Fruit fly (Drosophila melanogaster) whole organism, embryonic: ENCODE data around the gene CG17562.

Source experiments
- B-H2 ChIP-seq: fragments of 200-800 bp; sonication (Bioruptor generic); optimal IDR thresholded peaks from 2 replicates; lab custom pipeline; 2018; ENCODE audit warnings: missing biosample characterization, mild to moderate bottlenecking, missing genetic modification characterization
- Bteb2 ChIP-seq: fragments of 200-800 bp; sonication (Bioruptor generic); optimal IDR thresholded peaks from 2 replicates; lab custom pipeline; 2016; ENCODE audit warnings: missing biosample characterization, missing genetic modification characterization
- CG13123 ChIP-seq: fragments of 200-800 bp; sonication (Bioruptor generic); optimal IDR thresholded peaks from 2 replicates; lab custom pipeline; 2016; ENCODE audit warnings: missing biosample characterization, missing genetic modification characterization
- CG13894 ChIP-seq: fragments of 200-800 bp; sonication (Bioruptor generic); optimal IDR thresholded peaks from 3 replicates; lab custom pipeline; 2018; ENCODE audit warnings: missing biosample characterization, mild to moderate bottlenecking, missing genetic modification characterization, moderate library complexity
- CG1529 ChIP-seq: fragments of 200-800 bp; sonication (Bioruptor generic); optimal IDR thresholded peaks from 3 replicates; lab custom pipeline; 2018; ENCODE audit warnings: missing biosample characterization, missing genetic modification characterization
- CG1602 ChIP-seq: fragments of 200-800 bp; sonication (Bioruptor generic); optimal IDR thresholded peaks from 3 replicates; lab custom pipeline; 2016; ENCODE audit warnings: missing biosample characterization, missing genetic modification characterization
- CG16779 ChIP-seq: fragments of 200-800 bp; sonication (Bioruptor generic); IDR thresholded peaks from 2 replicates; pipeline ENCODE4 v1.3.6; 2022; ENCODE audit warnings: missing biosample characterization, missing genetic modification characterization
- CG16815 ChIP-seq: fragments of 200-800 bp; sonication (Bioruptor generic); optimal IDR thresholded peaks from 3 replicates; lab custom pipeline; 2017; ENCODE audit warnings: missing biosample characterization, mild to moderate bottlenecking, missing genetic modification characterization
- CG17328 ChIP-seq: fragments of 200-800 bp; sonication (Bioruptor generic); IDR thresholded peaks from 2 replicates; pipeline ENCODE4 v1.3.6; 2022; ENCODE audit warnings: missing biosample characterization, missing genetic modification characterization
- CG17612 ChIP-seq: fragments of 200-800 bp; sonication (Bioruptor generic); IDR thresholded peaks from 2 replicates; pipeline ENCODE4 v1.3.6; 2022; ENCODE audit warnings: missing biosample characterization, missing genetic modification characterization
- CG18011 ChIP-seq: fragments of 200-800 bp; sonication (Bioruptor generic); optimal IDR thresholded peaks from 2 replicates; lab custom pipeline; 2017; ENCODE audit warnings: missing biosample characterization, missing genetic modification characterization, mild to moderate bottlenecking, moderate library complexity, missing genotype
- CG2889 ChIP-seq: fragments of 200-800 bp; sonication (Bioruptor generic); IDR thresholded peaks from 3 replicates; pipeline ENCODE4 v1.3.6; 2022; ENCODE audit warnings: missing biosample characterization, missing genetic modification characterization
- CG30020 ChIP-seq: fragments of 200-800 bp; optimal IDR thresholded peaks from 2 replicates; lab custom pipeline; 2019; ENCODE audit warnings: missing biosample characterization, mild to moderate bottlenecking, missing genetic modification characterization, moderate library complexity
- CG30431 ChIP-seq: fragments of 200-800 bp; sonication (Bioruptor generic); optimal IDR thresholded peaks from 2 replicates; lab custom pipeline; 2017; ENCODE audit warnings: missing biosample characterization, missing genetic modification characterization
- CG32767 ChIP-seq: fragments of 200-800 bp; sonication (Bioruptor generic); IDR thresholded peaks from 2 replicates; pipeline ENCODE4 v1.3.6; 2022; ENCODE audit warnings: missing biosample characterization, missing genetic modification characterization
- CG34376 ChIP-seq: fragments of 200-800 bp; sonication (Bioruptor generic); optimal IDR thresholded peaks from 2 replicates; lab custom pipeline; 2018; ENCODE audit warnings: missing biosample characterization, mild to moderate bottlenecking, missing genetic modification characterization
- CG3847 ChIP-seq: fragments of 200-800 bp; sonication (Bioruptor generic); IDR thresholded peaks from 2 replicates; pipeline ENCODE4 v1.3.6; 2022; ENCODE audit warnings: missing biosample characterization, missing genetic modification characterization
- CG6689 ChIP-seq: fragments of 200-800 bp; sonication (Bioruptor generic); IDR thresholded peaks from 2 replicates; pipeline ENCODE4 v1.3.6; 2022; ENCODE audit warnings: missing biosample characterization, missing genetic modification characterization
- CG6813 ChIP-seq: fragments of 200-800 bp; sonication (Bioruptor generic); optimal IDR thresholded peaks from 2 replicates; lab custom pipeline; 2017; ENCODE audit warnings: missing biosample characterization, missing genetic modification characterization, mild to moderate bottlenecking, moderate library complexity, missing genetic modification reagents
- CG7357 ChIP-seq: fragments of 200-800 bp; sonication (Bioruptor generic); IDR thresholded peaks from 3 replicates; pipeline ENCODE4 v1.3.6; 2022; ENCODE audit warnings: missing biosample characterization, missing genetic modification characterization
- CG7987 ChIP-seq: fragments of 200-800 bp; sonication (Bioruptor generic); optimal IDR thresholded peaks from 2 replicates; lab custom pipeline; 2018; ENCODE audit warnings: missing biosample characterization, mild to moderate bottlenecking, missing genetic modification characterization, moderate library complexity
- CG8281 ChIP-seq: fragments of 200-800 bp; sonication (Bioruptor generic); optimal IDR thresholded peaks from 2 replicates; lab custom pipeline; 2018; ENCODE audit warnings: missing biosample characterization, mild to moderate bottlenecking, missing genetic modification characterization, moderate library complexity
- CG8290 ChIP-seq, 3 experiments: fragments of 200-800 bp; sonication (Bioruptor generic); optimal IDR thresholded peaks; 2 replicates each; lab custom pipeline; 2016 to 2019; ENCODE audit warnings: missing biosample characterization in 3 of 3, missing genetic modification characterization in 3 of 3, mild to moderate bottlenecking in 2 of 3, moderate library complexity in 1 of 3
- CG8924 ChIP-seq: fragments of 200-800 bp; optimal IDR thresholded peaks from 3 replicates; lab custom pipeline; 2019; ENCODE audit warnings: missing biosample characterization, mild to moderate bottlenecking, missing genetic modification characterization, moderate library complexity
- CG8944 ChIP-seq: fragments of 200-800 bp; sonication (Bioruptor generic); optimal IDR thresholded peaks from 3 replicates; lab custom pipeline; 2016; ENCODE audit warnings: missing biosample characterization, missing genetic modification characterization
- CG9797 ChIP-seq: fragments of 200-800 bp; sonication (Bioruptor generic); optimal IDR thresholded peaks from 3 replicates; lab custom pipeline; 2018; ENCODE audit warnings: missing biosample characterization, mild to moderate bottlenecking, missing genetic modification characterization
- CTCF ChIP-seq: fragments of 200-800 bp; sonication (Bioruptor generic); optimal IDR thresholded peaks from 2 replicates; lab custom pipeline; 2017; ENCODE audit warnings: missing biosample characterization, mild to moderate bottlenecking, missing genetic modification characterization, moderate library complexity
- CoRest ChIP-seq: fragments of 200-800 bp; sonication (Bioruptor generic); optimal IDR thresholded peaks from 3 replicates; lab custom pipeline; 2018; ENCODE audit warnings: missing biosample characterization, mild to moderate bottlenecking, missing genetic modification characterization, moderate library complexity
- Drgx ChIP-seq: fragments of 200-800 bp; sonication (Bioruptor generic); IDR thresholded peaks from 2 replicates; pipeline ENCODE4 v1.3.6; 2022; ENCODE audit warnings: missing biosample characterization, missing genetic modification characterization
- E2f2 ChIP-seq: fragments of 200-800 bp; sonication (Bioruptor generic); IDR thresholded peaks from 2 replicates; pipeline ENCODE4 v1.3.6; 2022; ENCODE audit warnings: missing biosample characterization, missing genetic modification characterization
- Gug ChIP-seq: fragments of 200-800 bp; sonication (Bioruptor generic); IDR thresholded peaks from 4 replicates; pipeline ENCODE4 v1.3.6; 2022; ENCODE audit warnings: missing biosample characterization, missing genetic modification characterization
- HLHmδ ChIP-seq: fragments of 200-800 bp; sonication (Bioruptor generic); optimal IDR thresholded peaks from 2 replicates; lab custom pipeline; 2018; ENCODE audit warnings: missing biosample characterization, mild to moderate bottlenecking, missing genetic modification characterization, moderate library complexity
- HmgD ChIP-seq: fragments of 200-800 bp; sonication (Bioruptor generic); optimal IDR thresholded peaks from 3 replicates; lab custom pipeline; 2016; ENCODE audit warnings: missing biosample characterization, missing genetic modification characterization
- Mes4 ChIP-seq: fragments of 200-800 bp; sonication (Bioruptor generic); optimal IDR thresholded peaks from 2 replicates; lab custom pipeline; 2016; ENCODE audit warnings: missing biosample characterization, missing genetic modification characterization
- Oaz ChIP-seq: fragments of 200-800 bp; sonication (Bioruptor generic); IDR thresholded peaks from 2 replicates; pipeline ENCODE4 v1.3.6; 2022; ENCODE audit warnings: missing biosample characterization, missing genetic modification characterization
- Pdp1 ChIP-seq, 2 experiments: fragments of 200-800 bp; sonication (Bioruptor generic); optimal IDR thresholded peaks; 3 replicates each; lab custom pipeline; 2016; ENCODE audit warnings: missing biosample characterization in 2 of 2, missing genetic modification characterization in 2 of 2, mild to moderate bottlenecking in 1 of 2, moderate library complexity in 1 of 2
- Poxn ChIP-seq: fragments of 200-800 bp; sonication (Bioruptor generic); IDR thresholded peaks from 2 replicates; pipeline ENCODE4 v1.3.6; 2022; ENCODE audit warnings: missing biosample characterization, missing genetic modification characterization
- Ravus ChIP-seq: fragments of 200-800 bp; sonication (Bioruptor generic); IDR thresholded peaks from 2 replicates; pipeline ENCODE4 v1.3.6; 2022; ENCODE audit warnings: missing biosample characterization, missing genetic modification characterization
- abd-A ChIP-seq: fragments of 200-800 bp; sonication (Bioruptor generic); optimal IDR thresholded peaks from 3 replicates; lab custom pipeline; 2019; ENCODE audit warnings: missing biosample characterization, mild to moderate bottlenecking, missing genetic modification characterization, moderate library complexity
- ase ChIP-seq: fragments of 200-800 bp; sonication (Bioruptor generic); IDR thresholded peaks from 3 replicates; pipeline ENCODE4 v1.3.6; 2022; ENCODE audit warnings: missing biosample characterization, missing genetic modification characterization
- ash1 ChIP-seq: fragments of 200-800 bp; sonication (Bioruptor generic); optimal IDR thresholded peaks from 2 replicates; lab custom pipeline; 2018; ENCODE audit warnings: missing biosample characterization, mild to moderate bottlenecking, missing genetic modification characterization
- crol ChIP-seq: fragments of 200-800 bp; sonication (Bioruptor generic); IDR thresholded peaks from 2 replicates; pipeline ENCODE4 v1.3.6; 2022; ENCODE audit warnings: missing biosample characterization, missing genetic modification characterization
- eve ChIP-seq, 2 experiments: fragments of >200 bp; optimal IDR thresholded peaks; 2 replicates each; lab custom pipeline; 2017; ENCODE audit warnings: missing biosample characterization in 2 of 2, missing genetic modification characterization in 2 of 2
- exex ChIP-seq: fragments of 200-800 bp; sonication (Bioruptor generic); optimal IDR thresholded peaks from 4 replicates; lab custom pipeline; 2018; ENCODE audit warnings: missing biosample characterization, mild to moderate bottlenecking, missing genetic modification characterization, moderate library complexity
- fd3F ChIP-seq: fragments of 200-800 bp; sonication (Bioruptor generic); optimal IDR thresholded peaks from 2 replicates; lab custom pipeline; 2018; ENCODE audit warnings: missing biosample characterization, mild to moderate bottlenecking, missing genetic modification characterization, moderate library complexity
- gro ChIP-seq: fragments of 200-800 bp; sonication (Bioruptor generic); optimal IDR thresholded peaks from 2 replicates; lab custom pipeline; 2016; ENCODE audit warnings: missing biosample characterization, missing genetic modification characterization
- mam ChIP-seq: fragments of 200-800 bp; sonication (Bioruptor generic); optimal IDR thresholded peaks from 3 replicates; lab custom pipeline; 2016; ENCODE audit warnings: missing biosample characterization, missing genetic modification characterization
- odd ChIP-seq: fragments of 200-800 bp; sonication (Bioruptor generic); optimal IDR thresholded peaks from 2 replicates; lab custom pipeline; 2017; ENCODE audit warnings: missing biosample characterization, mild to moderate bottlenecking, missing genetic modification characterization
- pb ChIP-seq: fragments of 200-800 bp; sonication (Bioruptor generic); optimal IDR thresholded peaks from 3 replicates; lab custom pipeline; 2016; ENCODE audit warnings: missing biosample characterization, missing genetic modification characterization
- ranshi ChIP-seq: fragments of 200-800 bp; sonication (Bioruptor generic); IDR thresholded peaks from 2 replicates; pipeline ENCODE4 v1.3.6; 2022; ENCODE audit warnings: missing biosample characterization, missing genetic modification characterization
- sna ChIP-seq: fragments of 200-800 bp; sonication (Bioruptor generic); IDR thresholded peaks from 2 replicates; pipeline ENCODE4 v1.3.6; 2022; ENCODE audit warnings: missing biosample characterization, missing genetic modification characterization; ENCODE audit not compliant: partially characterized antibody
- tup ChIP-seq: fragments of 200-800 bp; sonication (Bioruptor generic); optimal IDR thresholded peaks from 2 replicates; lab custom pipeline; 2016; ENCODE audit warnings: missing biosample characterization, mild to moderate bottlenecking, missing genetic modification characterization, moderate library complexity
- wdn ChIP-seq: fragments of 200-800 bp; sonication (Bioruptor generic); IDR thresholded peaks from 2 replicates; pipeline ENCODE4 v1.3.6; 2022; ENCODE audit warnings: missing biosample characterization, missing genetic modification characterization

CG17562 gene

dm6 chr3R:16640005-16640408 is 24.9 kb downstream of the CG17562 start, which contains the start of gene nonA-l (continued):
- no peak for TF ChIP-seq eve (GFP tag; optimal IDR thresholded peaks at IDR 0.05; lab: Kevin White, UChicago)
- no peak for TF ChIP-seq Ravus (GFP tag; lab: Robert Waterston, UW)
- TF ChIP-seq mam (GFP tag; lab: Kevin White, UChicago): no peak
- no peak for TF ChIP-seq wdn (GFP tag; lab: Robert Waterston, UW)
- TF ChIP-seq CG9797: peak; percentile 61
- TF ChIP-seq sna: no peak; the same call in none of the 2 replicates
- peak; percentile 96 for TF ChIP-seq E2f2 (GFP tag; lab: Robert Waterston, UW)
- TF ChIP-seq Mes4 (GFP tag; lab: Kevin White, UChicago): no peak
- no peak for TF ChIP-seq CG17328 (GFP tag; lab: Robert Waterston, UW)
- TF ChIP-seq fd3F (GFP tag; lab: Kevin White, UChicago): no peak
- TF ChIP-seq CG1529: no peak
- TF ChIP-seq abd-A: no peak
- TF ChIP-seq ase (GFP tag; lab: Robert Waterston, UW): no peak
- TF ChIP-seq Bteb2 (GFP tag; lab: Kevin White, UChicago): no peak
- no peak for TF ChIP-seq CG16779 (GFP tag; lab: Robert Waterston, UW)
- TF ChIP-seq gro (GFP tag; lab: Kevin White, UChicago): no peak
- TF ChIP-seq CG3847 (GFP tag; lab: Robert Waterston, UW): no peak
- no peak for TF ChIP-seq HmgD
- no peak for TF ChIP-seq pb
- TF ChIP-seq CG8281 (tag; lab: Kevin White, UChicago): no peak
- TF ChIP-seq Drgx (GFP tag; lab: Robert Waterston, UW): no peak
- no peak for TF ChIP-seq CG8944
- TF ChIP-seq CG2889 (GFP tag; lab: Robert Waterston, UW): no peak
- TF ChIP-seq CG13123 (GFP tag; lab: Kevin White, UChicago): no peak
- no peak for TF ChIP-seq CG1602 (GFP tag; lab: Kevin White, UChicago)
- no peak for TF ChIP-seq CG6813 (GFP tag; lab: Kevin White, UChicago)
- no peak for TF ChIP-seq CG30431 (GFP tag; lab: Kevin White, UChicago)
- TF ChIP-seq CG8290 (GFP tag; optimal IDR thresholded peaks at IDR 0.05; lab: Kevin White, UChicago): no peak
- TF ChIP-seq CG8290 (tag; optimal IDR thresholded peaks at IDR 0.05; lab: Kevin White, UChicago): no peak
- TF ChIP-seq CG16815 (GFP tag; lab: Kevin White, UChicago): no peak
- no peak for TF ChIP-seq HLHmδ (GFP tag; lab: Kevin White, UChicago)
- no peak for TF ChIP-seq Gug
- no peak for TF ChIP-seq ash1 (GFP tag; lab: Kevin White, UChicago)
- TF ChIP-seq CG6689 (GFP tag; lab: Robert Waterston, UW): no peak
- no peak for TF ChIP-seq CG7987 (GFP tag; lab: Kevin White, UChicago)
- peak; percentile 36 for TF ChIP-seq CG30020 (tag; lab: Kevin White, UChicago)
- no peak for TF ChIP-seq Oaz (GFP tag; lab: Robert Waterston, UW)
- TF ChIP-seq CG18011 (GFP tag; lab: Kevin White, UChicago): no peak
- no peak for TF ChIP-seq ranshi (GFP tag; lab: Robert Waterston, UW)
- no peak for TF ChIP-seq Poxn (GFP tag; lab: Robert Waterston, UW)
- TF ChIP-seq odd (GFP tag; lab: Kevin White, UChicago): no peak
- no peak for TF ChIP-seq crol
- TF ChIP-seq CG34376 (GFP tag; lab: Kevin White, UChicago): no peak
- no peak for TF ChIP-seq Pdp1 (GFP tag; optimal IDR thresholded peaks at IDR 0.05; lab: Kevin White, UChicago)
- no peak for TF ChIP-seq CG13894 (tag; lab: Kevin White, UChicago)
- TF ChIP-seq CG8924 (tag; lab: Kevin White, UChicago): no peak
- TF ChIP-seq CTCF: peak; percentile 51
- TF ChIP-seq CG17612: no peak
- no peak for TF ChIP-seq tup (GFP tag; lab: Kevin White, UChicago)
- no peak for TF ChIP-seq CG32767 (GFP tag; lab: Robert Waterston, UW)
- TF ChIP-seq B-H2 (GFP tag; lab: Kevin White, UChicago): no peak
- no peak for TF ChIP-seq CG7357
- TF ChIP-seq CoRest (tag; lab: Kevin White, UChicago): peak; percentile 53
- TF ChIP-seq exex: no peak
